Fruit fly (Drosophila melanogaster): ENCODE results near the gene NELF-B.

- TF ChIP-seq CG14711 (tag; optimal IDR thresholded peaks at IDR 0.05): no peak
- TF ChIP-seq CG5204 (GFP tag; optimal IDR thresholded peaks at IDR 0.05): no peak
- no peak for TF ChIP-seq CG7045 (GFP tag; optimal IDR thresholded peaks at IDR 0.05)
- TF ChIP-seq CG11617 (GFP tag; optimal IDR thresholded peaks at IDR 0.05): no peak
- no peak for TF ChIP-seq pad (GFP tag; optimal IDR thresholded peaks at IDR 0.05)
Observed at dm6 chrX:7764682-7765081, 36.5 kb upstream of the NELF-B start, which contains the start of gene Ir7a.

All from whole organism, adult.